Worm (Caenorhabditis elegans): ENCODE data around the gene ceh-49.

- TF ChIP-seq hlh-12 (tag; optimal IDR thresholded peaks at IDR 0.05) = no peak
- no peak for TF ChIP-seq dpff-1 (tag; optimal IDR thresholded peaks at IDR 0.05)
- no peak for TF ChIP-seq D2030.7 (GFP tag; IDR thresholded peaks at IDR 0.05)
- TF ChIP-seq snpc-3.4 (tag; optimal IDR thresholded peaks at IDR 0.05) = no peak
- no peak for TF ChIP-seq lin-54 (GFP tag; optimal IDR thresholded peaks at IDR 0.05)
- TF ChIP-seq F39B2.1 (GFP tag; IDR thresholded peaks at IDR 0.05) = no peak
- no peak for TF ChIP-seq unc-130 (GFP tag; optimal IDR thresholded peaks at IDR 0.05)
- TF ChIP-seq B0261.1 (tag; optimal IDR thresholded peaks at IDR 0.05) = no peak
- TF ChIP-seq nfya-2 (GFP tag; IDR thresholded peaks at IDR 0.05) = no peak
- TF ChIP-seq nhr-179 (tag; optimal IDR thresholded peaks at IDR 0.05) = no peak
- no peak for TF ChIP-seq attf-3 (GFP tag; conservative IDR thresholded peaks at IDR 0.05)
- TF ChIP-seq sea-2 (GFP tag; IDR thresholded peaks at IDR 0.05) = no peak
Observed at ce11 chrV:6103429-6103828, 16.6 kb downstream of the ceh-49 start, which contains the start of gene Y38A10A.11.
